Fruit fly (Drosophila melanogaster) S2 (cell line): ENCODE measurements around the gene Eig71Ed.

Experiments
- CG8478 ChIP-seq: fragments of >200 bp; optimal IDR thresholded peaks from 2 replicates; lab custom pipeline; 2018
- CTCF ChIP-seq, 2 experiments: fragments of >200 bp; optimal IDR thresholded peaks; 2 replicates each; lab custom pipeline; 2018

Eig71Ed gene

dm6 chr3L:15636359-15636758 lies 16.0 kb upstream of the Eig71Ed start:
- TF ChIP-seq CTCF (optimal IDR thresholded peaks at IDR 0.05; lab: Kevin White, UChicago) (no peak), CG8478 (lab: Kevin White, UChicago) (no peak)

dm6 chr3L:15636978-15637377 lies 15.4 kb upstream of the Eig71Ed start:
- TF ChIP-seq CG8478 (lab: Kevin White, UChicago) (no peak), CTCF (optimal IDR thresholded peaks at IDR 0.05; lab: Kevin White, UChicago) (peak in 1 of 2 experiments; percentile 22)

DNA sequence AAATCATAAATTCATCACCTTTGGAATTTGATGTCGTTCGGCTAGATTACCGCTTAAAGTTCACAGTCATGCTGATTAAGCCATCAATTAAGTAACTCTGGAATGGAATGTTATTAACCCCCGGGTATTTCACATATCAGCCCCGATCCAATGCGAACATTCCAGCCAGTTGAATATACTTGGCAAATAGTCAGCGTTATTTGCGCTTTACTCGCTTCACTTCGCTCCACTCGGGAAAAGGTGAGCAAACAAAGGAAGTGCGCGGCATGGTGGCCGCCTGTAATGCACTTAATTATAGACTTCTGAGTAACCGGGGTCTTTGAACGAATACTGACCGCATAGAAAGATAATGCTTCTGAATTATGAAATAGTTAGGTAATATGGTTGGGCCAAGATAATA lies 14.7 kb upstream of the Eig71Ed start:
- TF ChIP-seq CG8478 (lab: Kevin White, UChicago) (no peak), CTCF (optimal IDR thresholded peaks at IDR 0.05; lab: Kevin White, UChicago) (no peak)

DNA sequence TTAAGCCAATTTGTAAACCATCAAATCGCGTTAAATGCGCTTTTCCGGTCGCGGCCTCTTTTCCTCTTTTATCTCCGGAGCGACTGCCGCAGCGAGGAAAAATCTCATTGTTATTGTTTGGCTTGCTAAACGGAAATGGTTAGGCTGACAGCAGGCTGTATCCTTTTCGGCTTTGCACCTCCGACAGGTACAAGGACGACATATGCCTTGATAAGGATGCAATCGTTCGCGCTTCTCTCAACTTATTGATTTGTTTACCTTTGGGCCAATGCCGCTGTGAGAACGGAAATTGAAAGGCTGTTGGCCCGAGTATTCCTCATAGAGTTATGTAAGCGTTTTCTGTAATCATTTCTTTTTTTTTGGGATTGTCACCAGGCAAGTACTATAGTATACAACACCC lies 13.8 kb upstream of the Eig71Ed start:
- TF ChIP-seq CG8478 (lab: Kevin White, UChicago) = no peak
- TF ChIP-seq CTCF (optimal IDR thresholded peaks at IDR 0.05; lab: Kevin White, UChicago) = no peak

DNA sequence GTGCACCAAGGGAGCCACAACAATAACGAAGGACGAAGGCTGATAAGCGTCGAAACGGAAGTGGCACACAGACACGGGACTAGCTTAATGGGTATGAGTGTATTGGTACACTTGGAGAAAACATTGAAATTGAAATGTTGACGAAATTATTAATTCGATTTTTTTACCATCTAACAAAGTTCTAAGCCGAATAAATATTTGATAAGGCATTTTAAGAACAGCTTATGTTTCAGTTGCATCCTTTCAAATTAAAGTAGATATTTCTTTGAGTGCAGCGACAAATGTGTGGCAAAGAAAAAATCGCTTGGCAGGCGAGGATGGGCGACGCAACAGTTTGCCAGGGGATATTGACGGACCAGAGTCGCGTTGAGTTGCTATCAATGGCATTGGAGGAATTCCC lies 12.4 kb upstream of the Eig71Ed start:
- TF ChIP-seq CTCF (optimal IDR thresholded peaks at IDR 0.05; lab: Kevin White, UChicago) = no peak
- no peak for TF ChIP-seq CG8478 (lab: Kevin White, UChicago)

DNA sequence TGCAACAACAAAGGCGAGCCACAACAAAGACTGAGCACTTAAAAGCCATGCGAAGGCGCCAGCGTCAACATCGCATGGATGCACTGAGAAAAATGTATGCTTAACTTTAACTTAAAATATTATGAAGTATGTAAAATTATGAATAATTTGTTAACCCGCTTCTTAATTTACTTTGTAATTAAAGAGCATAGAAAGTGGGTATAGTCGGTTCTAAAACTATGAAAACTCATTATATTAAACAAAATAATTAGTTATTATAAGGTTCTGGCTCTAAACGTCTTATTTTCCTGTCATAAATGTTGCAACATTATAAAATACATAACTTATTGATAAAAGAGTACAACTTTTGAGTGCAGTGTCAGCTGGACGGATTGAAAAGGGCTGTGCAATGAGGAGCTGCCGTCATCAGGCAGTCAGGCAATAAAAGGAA lies 10.7 kb upstream of the Eig71Ed start:
- no peak for TF ChIP-seq CTCF (optimal IDR thresholded peaks at IDR 0.05; lab: Kevin White, UChicago)
- no peak for TF ChIP-seq CG8478 (lab: Kevin White, UChicago)

DNA sequence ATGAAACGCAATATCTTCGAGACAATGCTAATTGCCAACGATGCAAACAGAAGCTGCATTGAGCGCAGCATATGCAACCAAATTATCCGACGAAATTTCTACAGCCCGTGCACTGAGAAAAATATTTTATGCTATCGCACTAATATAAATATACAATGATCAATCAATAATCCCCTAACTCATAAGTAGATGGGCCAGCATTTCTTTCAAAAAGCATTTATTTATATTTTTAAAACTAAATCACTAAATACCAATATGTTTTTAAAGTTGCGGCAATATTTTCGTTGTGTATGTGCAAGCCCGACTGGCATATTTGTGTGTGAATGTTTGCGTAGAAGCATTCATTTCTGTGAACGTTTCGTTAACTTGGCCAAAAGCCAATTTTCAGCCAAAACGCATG lies 6.2 kb upstream of the Eig71Ed start:
- TF ChIP-seq CTCF (optimal IDR thresholded peaks at IDR 0.05; lab: Kevin White, UChicago) = no peak
- TF ChIP-seq CG8478 (lab: Kevin White, UChicago) = no peak

DNA sequence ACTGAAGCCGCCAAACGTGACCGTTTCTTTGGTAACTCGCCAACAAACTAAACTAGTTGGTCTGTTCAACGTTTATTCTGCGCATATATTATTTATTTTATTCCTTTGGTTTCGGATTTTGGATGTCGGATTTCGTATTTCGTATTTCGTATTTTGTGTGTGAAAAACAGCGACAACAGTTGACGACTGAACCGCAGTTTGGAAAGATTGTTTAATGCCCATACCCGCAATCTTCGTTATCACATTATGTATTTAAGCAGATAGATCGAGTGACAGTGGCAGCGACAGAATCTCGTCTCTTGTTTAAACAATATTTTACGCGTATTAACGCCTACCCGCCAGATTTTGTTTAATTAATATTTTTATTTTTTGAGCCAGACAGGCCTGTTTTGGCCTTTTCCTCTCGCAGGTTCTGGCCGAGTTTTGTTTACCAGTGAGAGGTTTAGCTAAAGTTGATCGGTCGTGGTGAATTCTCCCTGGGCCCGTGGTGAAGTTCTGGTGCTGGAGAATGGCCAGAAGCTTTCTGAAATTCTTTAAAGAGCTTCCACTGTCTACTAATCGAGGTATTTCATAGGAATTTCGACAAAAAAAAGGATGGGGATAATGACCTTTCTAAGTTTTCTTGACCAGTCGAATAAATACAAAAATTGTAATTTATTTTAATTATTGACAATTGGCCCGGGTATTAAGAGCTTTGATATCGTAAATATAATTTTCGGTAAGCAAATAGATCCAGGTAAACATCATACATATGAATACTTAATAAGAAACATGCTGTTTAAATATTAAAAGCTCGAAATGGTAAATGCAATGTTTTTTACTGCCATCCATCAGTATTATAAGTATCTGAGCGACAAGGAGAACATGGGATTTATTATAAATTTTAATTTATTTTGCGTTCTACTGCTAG lies 4.4 kb upstream of the Eig71Ed start, which contains the start of the genes comm3 and CG43083:
comm3 (minus strand) TSS at position 51 of the 910 bp plus-strand sequence.
CG43083 (plus strand) TSS at position 860 of the 910 bp plus-strand sequence.
- no peak for TF ChIP-seq CTCF (optimal IDR thresholded peaks at IDR 0.05; lab: Kevin White, UChicago)
- TF ChIP-seq CG8478 (lab: Kevin White, UChicago) = no peak

DNA sequence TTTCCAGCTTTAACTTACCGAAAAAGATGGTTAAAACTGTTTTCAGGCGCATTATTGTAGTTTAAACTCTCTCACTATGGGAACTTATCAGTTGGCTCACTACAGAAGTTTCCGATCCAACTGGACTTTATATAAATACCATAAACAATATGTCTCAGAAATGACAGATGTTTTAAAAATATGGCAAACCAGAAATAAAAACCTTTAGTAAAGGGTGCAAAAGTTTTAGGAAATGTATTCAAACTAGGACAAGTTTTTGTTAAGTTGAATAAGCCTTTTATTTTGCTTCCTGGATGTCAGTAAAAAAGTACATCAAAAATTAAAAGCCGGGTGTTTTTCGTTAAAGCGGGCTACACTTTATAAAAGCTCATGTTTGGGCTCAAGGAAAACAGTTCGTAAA lies 2.8 kb upstream of the Eig71Ed start, which contains the start of the genes Eig71Ea and Eig71Eb:
Eig71Ea (minus strand) TSS at position 101 of the 400 bp plus-strand sequence.
Eig71Eb (plus strand) TSS at position 376 of the 400 bp plus-strand sequence.
- TF ChIP-seq CTCF (optimal IDR thresholded peaks at IDR 0.05; lab: Kevin White, UChicago) = no peak
- no peak for TF ChIP-seq CG8478 (lab: Kevin White, UChicago)

dm6 chr3L:15650552-15650951 lies 1.8 kb upstream of the Eig71Ed start, which contains the start of gene CG43084:
Gene CG43084 (plus strand): TSS chr3L:15650852.
- TF ChIP-seq CG8478 (lab: Kevin White, UChicago) = no peak

DNA sequence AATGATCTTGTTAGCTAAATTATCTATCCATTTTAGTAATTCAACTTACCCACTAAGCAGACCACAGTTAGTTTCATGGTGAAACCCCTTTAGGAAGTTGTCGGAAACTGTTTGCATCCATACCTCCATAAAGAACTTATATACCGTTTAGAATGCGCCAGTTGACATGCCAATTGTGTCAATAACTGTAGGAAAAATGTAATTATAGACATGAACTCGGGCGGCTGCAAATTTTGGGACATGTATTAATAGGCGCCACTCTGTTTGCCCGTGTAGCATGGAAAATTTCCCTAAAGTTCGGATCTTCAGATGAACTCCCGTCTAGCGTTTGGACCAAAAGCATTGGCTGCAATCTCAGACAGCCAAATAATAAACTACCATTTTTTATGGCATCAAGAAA lies 3.6 kb downstream of the Eig71Ed start, which contains the start of gene Eig71Ee:
Eig71Ee (minus strand) TSS at position 101 of the 400 bp plus-strand sequence.
- no peak for TF ChIP-seq CTCF (optimal IDR thresholded peaks at IDR 0.05; lab: Kevin White, UChicago)
- no peak for TF ChIP-seq CG8478 (lab: Kevin White, UChicago)

DNA sequence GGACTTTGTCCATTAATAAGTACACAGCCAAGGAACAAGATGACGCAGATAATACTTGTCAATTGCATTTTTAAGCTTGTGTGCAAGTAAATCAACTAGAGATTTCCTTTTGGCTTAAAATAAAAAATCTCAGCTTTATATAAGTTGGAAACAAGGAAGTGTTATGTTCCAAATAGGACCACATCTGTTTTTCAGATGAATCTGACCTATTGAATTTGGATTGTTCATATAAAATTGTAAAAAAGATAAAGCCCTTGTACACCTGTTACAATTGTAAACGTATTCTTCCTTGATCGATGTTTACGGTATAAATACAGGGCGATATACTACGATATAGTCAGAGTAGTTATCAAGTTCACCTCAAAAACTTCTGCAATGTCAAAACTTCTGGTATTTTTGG lies 5.0 kb downstream of the Eig71Ed start, which contains the start of the genes Eig71Ef and Eig71Eg:
Eig71Ef (minus strand) TSS at position 101 of the 400 bp plus-strand sequence.
Eig71Eg (plus strand) TSS at position 339 of the 400 bp plus-strand sequence.
- TF ChIP-seq CTCF (optimal IDR thresholded peaks at IDR 0.05; lab: Kevin White, UChicago) (no peak), CG8478 (lab: Kevin White, UChicago) (no peak)

- no peak for TF ChIP-seq CG8478 (lab: Kevin White, UChicago)
- no peak for TF ChIP-seq CTCF (optimal IDR thresholded peaks at IDR 0.05; lab: Kevin White, UChicago)
Observed at dm6 chr3L:15659341-15659740, 7.0 kb downstream of the Eig71Ed start, which contains the start of the genes Eig71Eh and Eig71Ei. Gene Eig71Eh (minus strand): TSS chr3L:15659441. Gene Eig71Ei (plus strand): TSS chr3L:15659707.

dm6 chr3L:15660915-15661314 lies 8.6 kb downstream of the Eig71Ed start, which contains the start of the genes Eig71Ej and Eig71Ek:
Gene Eig71Ej (minus strand): TSS chr3L:15661015.
Gene Eig71Ek (plus strand): TSS chr3L:15661248.
- TF ChIP-seq CTCF (optimal IDR thresholded peaks at IDR 0.05; lab: Kevin White, UChicago) = no peak

DNA sequence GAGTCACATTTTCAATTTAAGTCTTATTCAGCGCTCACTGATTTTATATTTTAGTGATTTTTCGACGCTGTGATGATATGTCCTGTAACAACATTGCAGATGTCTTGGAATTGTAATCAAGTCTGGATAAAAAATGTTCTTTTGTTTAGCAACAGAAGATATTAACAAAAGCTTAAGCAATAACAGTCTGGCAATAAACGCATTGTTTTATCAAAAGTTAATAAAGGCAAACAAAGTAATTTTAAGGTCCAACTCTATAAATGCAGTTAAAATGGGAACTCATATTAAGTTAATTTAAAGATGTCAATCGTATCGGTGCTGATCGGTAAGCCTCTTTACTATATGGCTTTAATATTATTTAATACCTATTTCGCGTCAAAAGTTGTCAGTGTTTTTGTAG lies 9.2 kb downstream of the Eig71Ed start, which contains the start of gene CG43082:
CG43082 (plus strand) TSS at position 301 of the 400 bp plus-strand sequence.
- TF ChIP-seq CTCF (optimal IDR thresholded peaks at IDR 0.05; lab: Kevin White, UChicago) = no peak
